Fruit fly (Drosophila melanogaster) whole organism, embryonic: ENCODE measurements around the gene Dh44.

ENCODE experiments used
- Adf1 ChIP-seq: fragments of 200-800 bp; sonication (Bioruptor generic); IDR thresholded peaks from 2 replicates; pipeline ENCODE4 v1.3.6; 2022; ENCODE audit warnings: missing biosample characterization, missing genetic modification characterization
- Asciz ChIP-seq: fragments of 200-800 bp; sonication (Bioruptor generic); optimal IDR thresholded peaks from 2 replicates; lab custom pipeline; 2017; ENCODE audit warnings: missing biosample characterization, mild to moderate bottlenecking, missing genetic modification characterization, missing genetic modification reagents
- BEAF-32 ChIP-seq: fragments of 200-800 bp; sonication (Bioruptor generic); optimal IDR thresholded peaks from 3 replicates; lab custom pipeline; 2017; ENCODE audit warnings: missing biosample characterization, missing genetic modification characterization, mild to moderate bottlenecking, moderate library complexity, missing genetic modification reagents
- CG11247 ChIP-seq: fragments of 200-800 bp; sonication (Bioruptor generic); IDR thresholded peaks from 2 replicates; pipeline ENCODE4 v1.3.6; 2022; ENCODE audit warnings: missing biosample characterization, missing genetic modification characterization
- CG12104 ChIP-seq: fragments of 200-800 bp; sonication (Bioruptor generic); optimal IDR thresholded peaks from 3 replicates; lab custom pipeline; 2016; ENCODE audit warnings: missing biosample characterization, missing genetic modification characterization
- CG1233 ChIP-seq: fragments of 200-800 bp; sonication (Bioruptor generic); optimal IDR thresholded peaks from 4 replicates; lab custom pipeline; 2018; ENCODE audit warnings: missing biosample characterization, mild to moderate bottlenecking, missing genetic modification characterization
- CG17568 ChIP-seq: fragments of 200-800 bp; sonication (Bioruptor generic); optimal IDR thresholded peaks from 2 replicates; lab custom pipeline; 2018; ENCODE audit warnings: missing biosample characterization, mild to moderate bottlenecking, missing genetic modification characterization, moderate library complexity
- CG17912 ChIP-seq: fragments of 200-800 bp; sonication (Bioruptor generic); optimal IDR thresholded peaks from 2 replicates; lab custom pipeline; 2018; ENCODE audit warnings: missing biosample characterization, mild to moderate bottlenecking, missing genetic modification characterization
- CG18262 ChIP-seq: fragments of 200-800 bp; optimal IDR thresholded peaks from 3 replicates; lab custom pipeline; 2019; ENCODE audit warnings: missing biosample characterization, mild to moderate bottlenecking, missing genetic modification characterization, moderate library complexity
- CG30431 ChIP-seq: fragments of 200-800 bp; sonication (Bioruptor generic); optimal IDR thresholded peaks from 2 replicates; lab custom pipeline; 2017; ENCODE audit warnings: missing biosample characterization, missing genetic modification characterization
- CG31365 ChIP-seq: fragments of 200-800 bp; sonication (Bioruptor generic); optimal IDR thresholded peaks from 2 replicates; lab custom pipeline; 2018; ENCODE audit warnings: missing biosample characterization, mild to moderate bottlenecking, missing genetic modification characterization
- CG32772 ChIP-seq: fragments of 200-800 bp; sonication (Bioruptor generic); IDR thresholded peaks from 2 replicates; pipeline ENCODE4 v1.3.6; 2022; ENCODE audit warnings: missing biosample characterization, missing genetic modification characterization
- CG4820 ChIP-seq: fragments of 200-800 bp; sonication (Bioruptor generic); optimal IDR thresholded peaks from 3 replicates; lab custom pipeline; 2016; ENCODE audit warnings: missing biosample characterization, missing genetic modification characterization
- CG6175 ChIP-seq: fragments of 200-800 bp; sonication (Bioruptor generic); IDR thresholded peaks from 3 replicates; pipeline ENCODE4 v1.3.6; 2022; ENCODE audit warnings: missing biosample characterization, missing genetic modification characterization
- CG8765 ChIP-seq: fragments of 200-800 bp; sonication (Bioruptor generic); IDR thresholded peaks from 2 replicates; pipeline ENCODE4 v1.3.6; 2022; ENCODE audit warnings: missing biosample characterization, missing genetic modification characterization
- CG9817 ChIP-seq: fragments of 200-800 bp; sonication (Bioruptor generic); optimal IDR thresholded peaks from 2 replicates; lab custom pipeline; 2018; ENCODE audit warnings: missing biosample characterization, mild to moderate bottlenecking, missing genetic modification characterization, moderate library complexity
- Deaf1 ChIP-seq: fragments of 200-800 bp; optimal IDR thresholded peaks from 3 replicates; lab custom pipeline; 2019; ENCODE audit warnings: missing biosample characterization, mild to moderate bottlenecking, missing genetic modification characterization, moderate library complexity
- Hr3 ChIP-seq: fragments of 200-800 bp; sonication (Bioruptor generic); optimal IDR thresholded peaks from 3 replicates; lab custom pipeline; 2016; ENCODE audit warnings: missing biosample characterization, missing genetic modification characterization
- MTF-1 ChIP-seq: fragments of 200-800 bp; sonication (Bioruptor generic); optimal IDR thresholded peaks from 2 replicates; lab custom pipeline; 2018; ENCODE audit warnings: missing biosample characterization, mild to moderate bottlenecking, missing genetic modification characterization, borderline replicate concordance
- Nf-YA ChIP-seq: fragments of 200-800 bp; sonication (Bioruptor generic); IDR thresholded peaks from 2 replicates; pipeline ENCODE4 v1.3.6; 2022; ENCODE audit warnings: missing biosample characterization, missing genetic modification characterization
- Poxn ChIP-seq: fragments of 200-800 bp; sonication (Bioruptor generic); IDR thresholded peaks from 2 replicates; pipeline ENCODE4 v1.3.6; 2022; ENCODE audit warnings: missing biosample characterization, missing genetic modification characterization
- Rx ChIP-seq: fragments of 200-800 bp; sonication (Bioruptor generic); IDR thresholded peaks from 2 replicates; pipeline ENCODE4 v1.3.6; 2022; ENCODE audit warnings: missing biosample characterization, missing genetic modification characterization
- Spps ChIP-seq: fragments of 200-800 bp; sonication (Bioruptor generic); optimal IDR thresholded peaks from 2 replicates; lab custom pipeline; 2018; ENCODE audit warnings: missing biosample characterization, mild to moderate bottlenecking, missing genetic modification characterization
- al ChIP-seq: fragments of 200-800 bp; sonication (Bioruptor generic); IDR thresholded peaks from 2 replicates; pipeline ENCODE4 v1.3.6; 2022; ENCODE audit warnings: missing biosample characterization, missing genetic modification characterization
- btn ChIP-seq: fragments of 200-800 bp; sonication (Bioruptor generic); optimal IDR thresholded peaks from 2 replicates; lab custom pipeline; 2016; ENCODE audit warnings: missing biosample characterization, missing genetic modification characterization
- cas ChIP-seq: fragments of 200-800 bp; sonication (Bioruptor generic); IDR thresholded peaks from 2 replicates; pipeline ENCODE4 v1.3.6; 2022; ENCODE audit warnings: missing biosample characterization, missing genetic modification characterization
- caup ChIP-seq: fragments of 200-800 bp; sonication (Bioruptor generic); optimal IDR thresholded peaks from 3 replicates; lab custom pipeline; 2017; ENCODE audit warnings: missing biosample characterization, mild to moderate bottlenecking, missing genetic modification characterization, moderate library complexity; ENCODE audit not compliant: severe bottlenecking
- chif ChIP-seq, 2 experiments: fragments of 200-800 bp; sonication (Bioruptor generic); optimal IDR thresholded peaks; 3 replicates each; lab custom pipeline; 2016; ENCODE audit warnings: missing biosample characterization in 2 of 2, missing genetic modification characterization in 2 of 2
- corto ChIP-seq: fragments of 200-800 bp; sonication (Bioruptor generic); optimal IDR thresholded peaks from 2 replicates; lab custom pipeline; 2016; ENCODE audit warnings: missing biosample characterization, mild to moderate bottlenecking, missing genetic modification characterization, moderate library complexity
- croc ChIP-seq: fragments of 200-800 bp; sonication (Bioruptor generic); conservative IDR thresholded peaks from 3 replicates; pipeline ENCODE4 v1.3.6; 2022; ENCODE audit warnings: missing biosample characterization, missing genetic modification characterization
- danr ChIP-seq: fragments of 200-800 bp; sonication (Bioruptor generic); IDR thresholded peaks from 2 replicates; pipeline ENCODE4 v1.3.6; 2022; ENCODE audit warnings: missing biosample characterization, missing genetic modification characterization
- exex ChIP-seq: fragments of 200-800 bp; sonication (Bioruptor generic); optimal IDR thresholded peaks from 4 replicates; lab custom pipeline; 2018; ENCODE audit warnings: missing biosample characterization, mild to moderate bottlenecking, missing genetic modification characterization, moderate library complexity
- fd64A ChIP-seq: fragments of 200-800 bp; sonication (Bioruptor generic); optimal IDR thresholded peaks from 3 replicates; lab custom pipeline; 2018; ENCODE audit warnings: missing biosample characterization, mild to moderate bottlenecking, missing genetic modification characterization
- gcm ChIP-seq: fragments of 200-800 bp; sonication (Bioruptor generic); optimal IDR thresholded peaks from 2 replicates; lab custom pipeline; 2019; ENCODE audit warnings: missing biosample characterization, mild to moderate bottlenecking, missing genetic modification characterization, moderate library complexity
- gro ChIP-seq: fragments of 200-800 bp; sonication (Bioruptor generic); optimal IDR thresholded peaks from 2 replicates; lab custom pipeline; 2016; ENCODE audit warnings: missing biosample characterization, missing genetic modification characterization
- gsb-n ChIP-seq: fragments of 200-800 bp; sonication (Bioruptor generic); optimal IDR thresholded peaks from 3 replicates; lab custom pipeline; 2018; ENCODE audit warnings: missing biosample characterization, mild to moderate bottlenecking, missing genetic modification characterization
- hb ChIP-seq: fragments of 200-800 bp; sonication (Bioruptor generic); IDR thresholded peaks from 3 replicates; pipeline ENCODE4 v1.3.6; 2022; ENCODE audit warnings: missing biosample characterization, missing genetic modification characterization; ENCODE audit not compliant: partially characterized antibody
- her ChIP-seq: fragments of 200-800 bp; sonication (Bioruptor generic); optimal IDR thresholded peaks from 2 replicates; lab custom pipeline; 2016; ENCODE audit warnings: missing biosample characterization, missing genetic modification characterization
- klu ChIP-seq: fragments of 200-800 bp; sonication (Bioruptor generic); IDR thresholded peaks from 2 replicates; pipeline ENCODE4 v1.3.6; 2022; ENCODE audit warnings: missing biosample characterization, missing genetic modification characterization
- lbe ChIP-seq: fragments of 200-800 bp; sonication (Bioruptor generic); optimal IDR thresholded peaks from 2 replicates; lab custom pipeline; 2016; ENCODE audit warnings: missing biosample characterization, mild to moderate bottlenecking, missing genetic modification characterization
- mirr ChIP-seq: fragments of 200-800 bp; sonication (Bioruptor generic); optimal IDR thresholded peaks from 3 replicates; lab custom pipeline; 2018; ENCODE audit warnings: missing biosample characterization, mild to moderate bottlenecking, missing genetic modification characterization
- odd ChIP-seq: fragments of 200-800 bp; sonication (Bioruptor generic); optimal IDR thresholded peaks from 2 replicates; lab custom pipeline; 2017; ENCODE audit warnings: missing biosample characterization, mild to moderate bottlenecking, missing genetic modification characterization
- otp ChIP-seq: fragments of 200-800 bp; sonication (Bioruptor generic); IDR thresholded peaks from 3 replicates; pipeline ENCODE4, ENCODE4 v1.3.6; 2022; ENCODE audit warnings: missing biosample characterization, missing genetic modification characterization
- peb ChIP-seq: fragments of 200-800 bp; sonication (Bioruptor generic); IDR thresholded peaks from 2 replicates; pipeline ENCODE4 v1.3.6; 2022; ENCODE audit warnings: missing biosample characterization, missing genetic modification characterization
- row ChIP-seq: fragments of 200-800 bp; sonication (Bioruptor generic); IDR thresholded peaks from 3 replicates; pipeline ENCODE4 v1.3.6; 2022; ENCODE audit warnings: missing biosample characterization, missing genetic modification characterization
- run ChIP-seq: fragments of 200-800 bp; sonication (Bioruptor generic); optimal IDR thresholded peaks from 3 replicates; lab custom pipeline; 2018; ENCODE audit warnings: missing biosample characterization, mild to moderate bottlenecking, missing genetic modification characterization
- salm ChIP-seq: fragments of 200-800 bp; sonication (Bioruptor generic); optimal IDR thresholded peaks from 2 replicates; lab custom pipeline; 2018; ENCODE audit warnings: missing biosample characterization, mild to moderate bottlenecking, missing genetic modification characterization
- sima ChIP-seq: fragments of 200-800 bp; sonication (Bioruptor generic); optimal IDR thresholded peaks from 2 replicates; lab custom pipeline; 2016; ENCODE audit warnings: missing biosample characterization, missing genetic modification characterization
- ttk ChIP-seq: fragments of 200-800 bp; sonication (Bioruptor generic); IDR thresholded peaks from 2 replicates; pipeline ENCODE4 v2.1.2; 2022; ENCODE audit warnings: missing biosample characterization, missing genetic modification characterization
- vfl ChIP-seq: fragments of 200-800 bp; sonication (Bioruptor generic); optimal IDR thresholded peaks from 2 replicates; lab custom pipeline; 2016; ENCODE audit warnings: missing biosample characterization, missing genetic modification characterization
- zfh1 ChIP-seq: fragments of 200-800 bp; sonication (Bioruptor generic); IDR thresholded peaks from 3 replicates; pipeline ENCODE4 v1.3.6; 2022; ENCODE audit warnings: missing biosample characterization, missing genetic modification characterization

Dh44 gene

dm6 chr3R:9590952-9591532, 46.9 kb upstream of the Dh44 start, which contains the start of the genes bocks and CG8312 (continued):
- TF ChIP-seq CG31365 (tag; lab: Kevin White, UChicago) (no peak), cas (no peak), btn (GFP tag; lab: Kevin White, UChicago) (no peak), Spps (tag; lab: Kevin White, UChicago) (peak; percentile 29), row (GFP tag; lab: Robert Waterston, UW) (no peak), CG32772 (no peak), CG12104 (no peak), run (tag; lab: Kevin White, UChicago) (no peak), croc (GFP tag; lab: Robert Waterston, UW) (no peak), Deaf1 (peak; percentile 21), salm (no peak), her (GFP tag; lab: Kevin White, UChicago) (peak; percentile 30), peb (GFP tag; lab: Robert Waterston, UW) (no peak), corto (no peak), odd (GFP tag; lab: Kevin White, UChicago) (peak; percentile 12), Hr3 (GFP tag; lab: Kevin White, UChicago) (no peak), CG18262 (tag; lab: Kevin White, UChicago) (peak; percentile 19), CG6175 (no peak), fd64A (no peak), zfh1 (GFP tag; lab: Robert Waterston, UW) (no peak), mirr (GFP tag; lab: Kevin White, UChicago) (no peak), exex (no peak), Asciz (GFP tag; lab: Kevin White, UChicago) (no peak), CG17912 (GFP tag; lab: Kevin White, UChicago) (peak; percentile 64), lbe (peak; percentile 33), otp (GFP tag; lab: Robert Waterston, UW) (no peak), BEAF-32 (GFP tag; lab: Kevin White, UChicago) (peak; percentile 96), sima (GFP tag; lab: Kevin White, UChicago) (no peak), caup (GFP tag; lab: Kevin White, UChicago) (peak; percentile 64), CG30431 (GFP tag; lab: Kevin White, UChicago) (no peak), vfl (GFP tag; lab: Kevin White, UChicago) (no peak), MTF-1 (GFP tag; lab: Kevin White, UChicago) (no peak), chif (GFP tag; optimal IDR thresholded peaks at IDR 0.05; lab: Kevin White, UChicago) (peak; percentile 28 to 55), CG8765 (GFP tag; lab: Robert Waterston, UW) (no peak), CG9817 (tag; lab: Kevin White, UChicago) (peak; percentile 29), danr (GFP tag; lab: Robert Waterston, UW) (no peak), Adf1 (GFP tag; lab: Robert Waterston, UW) (no peak), Poxn (no peak), gro (GFP tag; lab: Kevin White, UChicago) (peak; percentile 69), Rx (GFP tag; lab: Robert Waterston, UW) (no peak), klu (GFP tag; lab: Robert Waterston, UW) (no peak), CG1233 (peak; percentile 35), ttk (GFP tag; lab: Robert Waterston, UW) (no peak), Nf-YA (GFP tag; lab: Robert Waterston, UW) (no peak), hb (no peak), CG11247 (GFP tag; lab: Robert Waterston, UW) (no peak), CG4820 (GFP tag; lab: Kevin White, UChicago) (peak; percentile 39), gcm (GFP tag; lab: Kevin White, UChicago) (no peak), gsb-n (peak; percentile 66), CG17568 (GFP tag; lab: Kevin White, UChicago) (no peak), al (GFP tag; lab: Robert Waterston, UW) (no peak)
